Fruit fly (Drosophila melanogaster) whole organism, embryonic: ENCODE measurements around the gene Mocs2B.
A peak's percentile ranks its signal among the peaks of the same experiment; 100 is the strongest.

ENCODE experiments used
- Bteb2 ChIP-seq: fragments of 200-800 bp; sonication (Bioruptor generic); optimal IDR thresholded peaks from 2 replicates; lab custom pipeline; 2016; ENCODE audit warnings: missing biosample characterization, missing genetic modification characterization
- CG10979 ChIP-seq: fragments of 200-800 bp; sonication (Bioruptor generic); optimal IDR thresholded peaks from 2 replicates; lab custom pipeline; 2018; ENCODE audit warnings: missing biosample characterization, mild to moderate bottlenecking, missing genetic modification characterization, moderate library complexity
- CG11696 ChIP-seq: fragments of 200-800 bp; sonication (Bioruptor generic); IDR thresholded peaks from 2 replicates; pipeline ENCODE4 v1.3.6; 2022; ENCODE audit warnings: missing biosample characterization, missing genetic modification characterization
- CG12299 ChIP-seq: fragments of 200-800 bp; sonication (Bioruptor generic); optimal IDR thresholded peaks from 2 replicates; lab custom pipeline; 2018; ENCODE audit warnings: missing biosample characterization, mild to moderate bottlenecking, missing genetic modification characterization
- CG13424 ChIP-seq: fragments of 200-800 bp; sonication (Bioruptor generic); optimal IDR thresholded peaks from 2 replicates; lab custom pipeline; 2019; ENCODE audit warnings: missing biosample characterization, mild to moderate bottlenecking, missing genetic modification characterization, moderate library complexity
- CG1602 ChIP-seq: fragments of 200-800 bp; sonication (Bioruptor generic); optimal IDR thresholded peaks from 3 replicates; lab custom pipeline; 2016; ENCODE audit warnings: missing biosample characterization, missing genetic modification characterization
- CG17385 ChIP-seq: fragments of 200-800 bp; sonication (Bioruptor generic); optimal IDR thresholded peaks from 3 replicates; lab custom pipeline; 2018; ENCODE audit warnings: missing biosample characterization, mild to moderate bottlenecking, missing genetic modification characterization
- CG1832 ChIP-seq: fragments of 200-800 bp; sonication (Bioruptor generic); optimal IDR thresholded peaks from 2 replicates; lab custom pipeline; 2017; ENCODE audit warnings: missing biosample characterization, mild to moderate bottlenecking, missing genetic modification characterization, inconsistent platforms
- CG18619 ChIP-seq: fragments of 200-800 bp; sonication (Bioruptor generic); optimal IDR thresholded peaks from 3 replicates; lab custom pipeline; 2017; ENCODE audit warnings: missing biosample characterization, mild to moderate bottlenecking, missing genetic modification characterization
- CG2116 ChIP-seq: fragments of 200-800 bp; sonication (Bioruptor generic); optimal IDR thresholded peaks from 3 replicates; lab custom pipeline; 2018; ENCODE audit warnings: missing biosample characterization, mild to moderate bottlenecking, missing genetic modification characterization
- CG2120 ChIP-seq: fragments of 200-800 bp; sonication (Bioruptor generic); optimal IDR thresholded peaks from 3 replicates; lab custom pipeline; 2016; ENCODE audit warnings: missing biosample characterization, missing genetic modification characterization
- CG30431 ChIP-seq: fragments of 200-800 bp; sonication (Bioruptor generic); optimal IDR thresholded peaks from 2 replicates; lab custom pipeline; 2017; ENCODE audit warnings: missing biosample characterization, missing genetic modification characterization
- CG31441 ChIP-seq: fragments of 200-800 bp; sonication (Bioruptor generic); IDR thresholded peaks from 2 replicates; pipeline ENCODE4 v1.3.6; 2022; ENCODE audit warnings: missing biosample characterization, missing genetic modification characterization
- CG34422 ChIP-seq: fragments of 200-800 bp; sonication (Bioruptor generic); IDR thresholded peaks from 3 replicates; pipeline ENCODE4 v1.3.6; 2022; ENCODE audit warnings: missing biosample characterization, missing genetic modification characterization
- CG3847 ChIP-seq: fragments of 200-800 bp; sonication (Bioruptor generic); IDR thresholded peaks from 2 replicates; pipeline ENCODE4 v1.3.6; 2022; ENCODE audit warnings: missing biosample characterization, missing genetic modification characterization
- CG42726 ChIP-seq: fragments of 200-800 bp; sonication (Bioruptor generic); IDR thresholded peaks from 2 replicates; pipeline ENCODE4 v1.3.6; 2022; ENCODE audit warnings: missing biosample characterization, missing genetic modification characterization; ENCODE audit not compliant: partially characterized antibody
- CG4328 ChIP-seq: fragments of 200-800 bp; sonication (Bioruptor generic); optimal IDR thresholded peaks from 3 replicates; lab custom pipeline; 2017; ENCODE audit warnings: missing biosample characterization, missing genetic modification reagents, missing genetic modification characterization
- CG4820 ChIP-seq: fragments of 200-800 bp; sonication (Bioruptor generic); optimal IDR thresholded peaks from 3 replicates; lab custom pipeline; 2016; ENCODE audit warnings: missing biosample characterization, missing genetic modification characterization
- CG5245 ChIP-seq: fragments of 200-800 bp; sonication (Bioruptor generic); optimal IDR thresholded peaks from 3 replicates; lab custom pipeline; 2016; ENCODE audit warnings: missing biosample characterization, missing genetic modification characterization
- CG6689 ChIP-seq: fragments of 200-800 bp; sonication (Bioruptor generic); IDR thresholded peaks from 2 replicates; pipeline ENCODE4 v1.3.6; 2022; ENCODE audit warnings: missing biosample characterization, missing genetic modification characterization
- CG7745 ChIP-seq: fragments of 200-800 bp; sonication (Bioruptor generic); optimal IDR thresholded peaks from 2 replicates; lab custom pipeline; 2018; ENCODE audit warnings: missing biosample characterization, mild to moderate bottlenecking, missing genetic modification characterization, moderate library complexity
- CG8765 ChIP-seq: fragments of 200-800 bp; sonication (Bioruptor generic); IDR thresholded peaks from 2 replicates; pipeline ENCODE4 v1.3.6; 2022; ENCODE audit warnings: missing biosample characterization, missing genetic modification characterization
- CG9797 ChIP-seq: fragments of 200-800 bp; sonication (Bioruptor generic); optimal IDR thresholded peaks from 3 replicates; lab custom pipeline; 2018; ENCODE audit warnings: missing biosample characterization, mild to moderate bottlenecking, missing genetic modification characterization
- CTCF ChIP-seq: fragments of 200-800 bp; sonication (Bioruptor generic); optimal IDR thresholded peaks from 2 replicates; lab custom pipeline; 2017; ENCODE audit warnings: missing biosample characterization, mild to moderate bottlenecking, missing genetic modification characterization, moderate library complexity
- Elba2 ChIP-seq: fragments of 200-800 bp; sonication (Bioruptor generic); optimal IDR thresholded peaks from 3 replicates; lab custom pipeline; 2016; ENCODE audit warnings: missing biosample characterization, missing genetic modification characterization
- H2.0 ChIP-seq: fragments of 200-800 bp; sonication (Bioruptor generic); IDR thresholded peaks from 2 replicates; pipeline ENCODE4 v1.3.6; 2022; ENCODE audit warnings: missing biosample characterization, missing genetic modification characterization
- HLHmδ ChIP-seq: fragments of 200-800 bp; sonication (Bioruptor generic); optimal IDR thresholded peaks from 2 replicates; lab custom pipeline; 2018; ENCODE audit warnings: missing biosample characterization, mild to moderate bottlenecking, missing genetic modification characterization, moderate library complexity
- Hmx ChIP-seq: fragments of 200-800 bp; sonication (Bioruptor generic); optimal IDR thresholded peaks from 2 replicates; lab custom pipeline; 2016; ENCODE audit warnings: missing biosample characterization, missing genetic modification characterization
- Hr51 ChIP-seq, 2 experiments: fragments of 200-800 bp; sonication (Bioruptor generic); optimal IDR thresholded peaks; 2 replicates in 1 of 2; 3 replicates in 1 of 2; lab custom pipeline; 2016 to 2018; ENCODE audit warnings: missing biosample characterization in 2 of 2, missing genetic modification characterization in 2 of 2, mild to moderate bottlenecking in 1 of 2, moderate library complexity in 1 of 2
- Jarid2 ChIP-seq: fragments of 200-800 bp; sonication (Bioruptor generic); optimal IDR thresholded peaks from 3 replicates; lab custom pipeline; 2017; ENCODE audit warnings: mild to moderate bottlenecking, missing biosample characterization, missing genetic modification reagents, missing genetic modification characterization
- Kr ChIP-seq: fragments of 200-800 bp; sonication (Bioruptor generic); optimal IDR thresholded peaks from 2 replicates; lab custom pipeline; 2017; ENCODE audit warnings: missing biosample characterization, mild to moderate bottlenecking, missing genetic modification characterization
- Nf-YB ChIP-seq: fragments of 200-800 bp; sonication (Bioruptor generic); optimal IDR thresholded peaks from 3 replicates; lab custom pipeline; 2019; ENCODE audit warnings: missing biosample characterization, mild to moderate bottlenecking, missing genetic modification characterization, moderate library complexity
- Optix ChIP-seq: fragments of 200-800 bp; sonication (Bioruptor generic); IDR thresholded peaks from 3 replicates; pipeline ENCODE4 v1.3.6; 2022; ENCODE audit warnings: missing biosample characterization, missing genetic modification characterization
- Poxn ChIP-seq: fragments of 200-800 bp; sonication (Bioruptor generic); IDR thresholded peaks from 2 replicates; pipeline ENCODE4 v1.3.6; 2022; ENCODE audit warnings: missing biosample characterization, missing genetic modification characterization
- Side ChIP-seq: fragments of 200-800 bp; sonication (Bioruptor generic); optimal IDR thresholded peaks from 2 replicates; lab custom pipeline; 2016; ENCODE audit warnings: missing biosample characterization, missing genetic modification characterization
- Stat92E ChIP-seq, 3 experiments: fragments of >200 bp in 2 of 3; fragments of 200-800 bp in 1 of 3; sonication (Bioruptor generic) in 1 of 3; optimal IDR thresholded peaks; 2 replicates each; lab custom pipeline; 2017 to 2019; ENCODE audit warnings: missing biosample characterization in 3 of 3, missing genetic modification characterization in 3 of 3, mild to moderate bottlenecking in 1 of 3, moderate library complexity in 1 of 3
- Trl ChIP-seq, 3 experiments: fragments of >200 bp in 2 of 3; fragments of 200-800 bp in 1 of 3; sonication (Bioruptor generic) in 1 of 3; optimal IDR thresholded peaks; 2 replicates in 1 of 3; 3 replicates in 2 of 3; lab custom pipeline; 2016 to 2017; ENCODE audit warnings: missing biosample characterization in 1 of 3, missing genetic modification characterization in 1 of 3
- bigmax ChIP-seq: fragments of 200-800 bp; sonication (Bioruptor generic); optimal IDR thresholded peaks from 2 replicates; lab custom pipeline; 2018; ENCODE audit warnings: missing biosample characterization, mild to moderate bottlenecking, missing genetic modification characterization
- cad ChIP-seq: fragments of >200 bp; optimal IDR thresholded peaks from 2 replicates; lab custom pipeline; 2017; ENCODE audit warnings: missing biosample characterization, missing genetic modification characterization
- dmrt11E ChIP-seq: fragments of 200-800 bp; sonication (Bioruptor generic); optimal IDR thresholded peaks from 3 replicates; lab custom pipeline; 2018; ENCODE audit warnings: missing biosample characterization, mild to moderate bottlenecking, missing genetic modification characterization, moderate library complexity
- ken ChIP-seq: fragments of 200-800 bp; sonication (Bioruptor generic); IDR thresholded peaks from 3 replicates; pipeline ENCODE4 v1.3.6; 2022; ENCODE audit warnings: missing biosample characterization, missing genetic modification characterization
- klu ChIP-seq: fragments of 200-800 bp; sonication (Bioruptor generic); IDR thresholded peaks from 2 replicates; pipeline ENCODE4 v1.3.6; 2022; ENCODE audit warnings: missing biosample characterization, missing genetic modification characterization
- mirr ChIP-seq: fragments of 200-800 bp; sonication (Bioruptor generic); optimal IDR thresholded peaks from 3 replicates; lab custom pipeline; 2018; ENCODE audit warnings: missing biosample characterization, mild to moderate bottlenecking, missing genetic modification characterization
- pros ChIP-seq: fragments of 200-800 bp; sonication (Bioruptor generic); optimal IDR thresholded peaks from 3 replicates; lab custom pipeline; 2019; ENCODE audit warnings: missing biosample characterization, mild to moderate bottlenecking, missing genetic modification characterization, moderate library complexity
- row ChIP-seq: fragments of 200-800 bp; sonication (Bioruptor generic); IDR thresholded peaks from 3 replicates; pipeline ENCODE4 v1.3.6; 2022; ENCODE audit warnings: missing biosample characterization, missing genetic modification characterization
- scrt ChIP-seq: fragments of 200-800 bp; sonication (Bioruptor generic); optimal IDR thresholded peaks from 2 replicates; lab custom pipeline; 2018; ENCODE audit warnings: missing biosample characterization, mild to moderate bottlenecking, missing genetic modification characterization, moderate library complexity
- sd ChIP-seq: fragments of 200-800 bp; sonication (Bioruptor generic); optimal IDR thresholded peaks from 3 replicates; lab custom pipeline; 2018; ENCODE audit warnings: missing biosample characterization, mild to moderate bottlenecking, missing genetic modification characterization, moderate library complexity
- sna ChIP-seq: fragments of 200-800 bp; sonication (Bioruptor generic); IDR thresholded peaks from 2 replicates; pipeline ENCODE4 v1.3.6; 2022; ENCODE audit warnings: missing biosample characterization, missing genetic modification characterization; ENCODE audit not compliant: partially characterized antibody
- ssp ChIP-seq: fragments of 200-800 bp; sonication (Bioruptor generic); IDR thresholded peaks from 2 replicates; pipeline ENCODE4 v1.3.6; 2022; ENCODE audit warnings: missing biosample characterization, missing genetic modification characterization
- vnd ChIP-seq: fragments of 200-800 bp; sonication (Bioruptor generic); IDR thresholded peaks from 3 replicates; pipeline ENCODE4 v1.3.6; 2022; ENCODE audit warnings: missing biosample characterization, missing genetic modification characterization; ENCODE audit not compliant: partially characterized antibody
- wek ChIP-seq: fragments of 200-800 bp; sonication (Bioruptor generic); optimal IDR thresholded peaks from 3 replicates; lab custom pipeline; 2018; ENCODE audit warnings: missing biosample characterization, mild to moderate bottlenecking, missing genetic modification characterization, moderate library complexity

The Mocs2B gene

dm6 chr3R:25152342-25152741 is 25.2 kb upstream of the Mocs2B start (continued):
- TF ChIP-seq cad (GFP tag; lab: Kevin White, UChicago) (no peak), row (peak; percentile 61; the same call in 2 of the 3 replicates), CG7745 (tag; lab: Kevin White, UChicago) (no peak), Poxn (no peak), CG2116 (GFP tag; lab: Kevin White, UChicago) (no peak), Elba2 (GFP tag; lab: Kevin White, UChicago) (no peak), CG10979 (tag; lab: Kevin White, UChicago) (no peak), ssp (GFP tag; lab: Robert Waterston, UW) (no peak), vnd (no peak), CG11696 (peak; percentile 16; the same call in 1 of the 2 replicates), CG9797 (GFP tag; lab: Kevin White, UChicago) (no peak), Bteb2 (GFP tag; lab: Kevin White, UChicago) (no peak), CG13424 (tag; lab: Kevin White, UChicago) (peak; percentile 36), CG4820 (GFP tag; lab: Kevin White, UChicago) (no peak), CG18619 (GFP tag; lab: Kevin White, UChicago) (no peak), Hr51 (GFP tag; optimal IDR thresholded peaks at IDR 0.05; lab: Kevin White, UChicago) (peak in 1 of 2 experiments; percentile 48), CG30431 (GFP tag; lab: Kevin White, UChicago) (no peak), bigmax (no peak), Stat92E (GFP tag; optimal IDR thresholded peaks at IDR 0.05; lab: Kevin White, UChicago) (no peak), CG1602 (GFP tag; lab: Kevin White, UChicago) (no peak), CG34422 (no peak), CG2120 (GFP tag; lab: Kevin White, UChicago) (peak; percentile 36), wek (GFP tag; lab: Kevin White, UChicago) (no peak), CG5245 (no peak), CG4328 (no peak), Side (GFP tag; lab: Kevin White, UChicago) (no peak), mirr (no peak), CG12299 (tag; lab: Kevin White, UChicago) (no peak), CTCF (GFP tag; lab: Kevin White, UChicago) (no peak), dmrt11E (tag; lab: Kevin White, UChicago) (no peak), sd (no peak), CG31441 (GFP tag; lab: Robert Waterston, UW) (peak; percentile 39; the same call in 1 of the 2 replicates), CG17385 (GFP tag; lab: Kevin White, UChicago) (peak; percentile 1), CG42726 (GFP tag; lab: Robert Waterston, UW) (no peak), HLHmδ (GFP tag; lab: Kevin White, UChicago) (no peak), klu (GFP tag; lab: Robert Waterston, UW) (no peak; the same call in 1 of the 2 replicates), Hmx (GFP tag; lab: Kevin White, UChicago) (no peak)

DNA sequence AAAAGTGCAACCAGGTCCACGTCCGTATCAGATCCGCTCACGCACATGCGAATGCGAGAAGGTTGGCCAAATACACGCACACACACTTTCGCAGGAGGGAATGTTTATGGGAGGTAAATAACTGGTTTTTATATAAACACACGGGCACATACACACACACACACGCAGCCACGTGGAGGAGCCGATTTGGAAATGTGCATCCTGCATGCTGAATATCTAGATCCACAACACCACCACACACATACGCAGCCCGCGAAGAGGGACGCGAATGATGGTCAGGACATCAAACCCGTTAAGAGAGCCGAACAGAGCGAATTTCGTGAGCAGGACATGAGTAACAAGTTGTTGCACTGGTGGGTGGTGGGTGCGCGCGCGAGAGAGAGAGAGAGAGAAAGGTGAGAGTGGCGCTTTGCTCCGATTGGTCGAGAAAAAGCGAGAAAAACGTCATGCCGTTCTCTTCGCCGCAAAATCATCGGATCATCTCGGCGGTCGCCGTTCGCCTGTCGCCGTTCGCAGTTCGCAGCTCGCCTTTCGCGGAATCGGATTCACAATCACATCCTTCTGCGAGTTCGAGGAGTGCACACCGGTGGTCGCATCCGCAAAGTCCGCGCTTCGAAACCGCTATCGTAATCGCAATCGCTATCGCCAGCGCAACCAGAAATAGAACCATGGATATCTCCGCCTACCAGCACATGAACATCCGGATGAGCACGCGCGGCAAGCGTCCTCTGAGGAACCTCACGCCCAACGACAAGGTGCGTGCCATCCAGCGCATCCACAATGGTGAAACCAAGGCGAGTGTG is 10.6 kb upstream of the Mocs2B start, which contains the start of gene danr:
TSS of gene danr (plus strand) at position 508 of the 803 bp plus-strand sequence.
- TF ChIP-seq CG1832 (GFP tag; lab: Kevin White, UChicago) (peak; percentile 64), Optix (GFP tag; lab: Robert Waterston, UW) (no peak), scrt (GFP tag; lab: Kevin White, UChicago) (peak; percentile 96), CG6689 (GFP tag; lab: Robert Waterston, UW) (no peak), Jarid2 (peak; percentile 77), ken (GFP tag; lab: Robert Waterston, UW) (0 out of 3 replicates have a peak, but pooled peaks have one; percentile 16), CG8765 (no peak), H2.0 (GFP tag; lab: Robert Waterston, UW) (no peak), sna (GFP tag; lab: Robert Waterston, UW) (no peak), CG3847 (GFP tag; lab: Robert Waterston, UW) (no peak), pros (peak; percentile 65), Kr (peak; percentile 62), Nf-YB (GFP tag; lab: Kevin White, UChicago) (peak; percentile 96), Trl (optimal IDR thresholded peaks at IDR 0.05; lab: Kevin White, UChicago) (peak; percentile 68 to 87), Trl (GFP tag; optimal IDR thresholded peaks at IDR 0.05; lab: Kevin White, UChicago) (no peak)
